Fruit fly (Drosophila melanogaster) whole organism, embryonic: ENCODE results near the gene Rab9Db.

ENCODE experiments used
- ATbp ChIP-seq: fragments of 200-800 bp; sonication (Bioruptor generic); optimal IDR thresholded peaks from 2 replicates; lab custom pipeline; 2017; ENCODE audit warnings: missing biosample characterization, mild to moderate bottlenecking, missing genetic modification characterization, missing genetic modification reagents
- Atf6 ChIP-seq: fragments of 200-800 bp; sonication (Bioruptor generic); IDR thresholded peaks from 2 replicates; pipeline ENCODE4 v1.3.6; 2022; ENCODE audit warnings: missing biosample characterization, missing genetic modification characterization
- C15 ChIP-seq: fragments of 200-800 bp; sonication (Bioruptor generic); IDR thresholded peaks from 3 replicates; pipeline ENCODE4 v1.3.6; 2022; ENCODE audit warnings: missing biosample characterization, missing genetic modification characterization
- CG10267 ChIP-seq: fragments of 200-800 bp; sonication (Bioruptor generic); optimal IDR thresholded peaks from 2 replicates; lab custom pipeline; 2018; ENCODE audit warnings: missing biosample characterization, mild to moderate bottlenecking, missing genetic modification characterization, moderate library complexity
- CG12391 ChIP-seq: fragments of 200-800 bp; sonication (Bioruptor generic); optimal IDR thresholded peaks from 3 replicates; lab custom pipeline; 2018; ENCODE audit warnings: missing biosample characterization, mild to moderate bottlenecking, missing genetic modification characterization, moderate library complexity
- CG12769 ChIP-seq: fragments of 200-800 bp; sonication (Bioruptor generic); optimal IDR thresholded peaks from 2 replicates; lab custom pipeline; 2019; ENCODE audit warnings: missing biosample characterization, mild to moderate bottlenecking, missing genetic modification characterization, moderate library complexity
- CG13287 ChIP-seq: fragments of 200-800 bp; sonication (Bioruptor generic); IDR thresholded peaks from 2 replicates; pipeline ENCODE4 v1.3.6; 2022; ENCODE audit warnings: missing biosample characterization, missing genetic modification characterization; ENCODE audit not compliant: partially characterized antibody
- CG17328 ChIP-seq: fragments of 200-800 bp; sonication (Bioruptor generic); IDR thresholded peaks from 2 replicates; pipeline ENCODE4 v1.3.6; 2022; ENCODE audit warnings: missing biosample characterization, missing genetic modification characterization
- CG17359 ChIP-seq: fragments of 200-800 bp; sonication (Bioruptor generic); optimal IDR thresholded peaks from 3 replicates; lab custom pipeline; 2018; ENCODE audit warnings: missing biosample characterization, mild to moderate bottlenecking, missing genetic modification characterization, moderate library complexity
- CG2120 ChIP-seq: fragments of 200-800 bp; sonication (Bioruptor generic); optimal IDR thresholded peaks from 3 replicates; lab custom pipeline; 2016; ENCODE audit warnings: missing biosample characterization, missing genetic modification characterization
- CG30431 ChIP-seq: fragments of 200-800 bp; sonication (Bioruptor generic); optimal IDR thresholded peaks from 2 replicates; lab custom pipeline; 2017; ENCODE audit warnings: missing biosample characterization, missing genetic modification characterization
- CG3407 ChIP-seq: fragments of 200-800 bp; sonication (Bioruptor generic); optimal IDR thresholded peaks from 2 replicates; lab custom pipeline; 2018; ENCODE audit warnings: missing biosample characterization, mild to moderate bottlenecking, missing genetic modification characterization
- CG5180 ChIP-seq: fragments of 200-800 bp; sonication (Bioruptor generic); optimal IDR thresholded peaks from 3 replicates; lab custom pipeline; 2017; ENCODE audit warnings: missing biosample characterization, missing genetic modification characterization, mild to moderate bottlenecking, moderate library complexity, missing genetic modification reagents
- CG7372 ChIP-seq: fragments of 200-800 bp; sonication (Bioruptor generic); IDR thresholded peaks from 2 replicates; pipeline ENCODE4 v1.3.6; 2022; ENCODE audit warnings: missing biosample characterization, missing genetic modification characterization
- CG7556 ChIP-seq: fragments of 200-800 bp; sonication (Bioruptor generic); optimal IDR thresholded peaks from 2 replicates; lab custom pipeline; 2017; ENCODE audit warnings: missing biosample characterization, mild to moderate bottlenecking, missing genetic modification characterization
- CG8290 ChIP-seq, 3 experiments: fragments of 200-800 bp; sonication (Bioruptor generic); optimal IDR thresholded peaks; 2 replicates each; lab custom pipeline; 2016 to 2019; ENCODE audit warnings: missing biosample characterization in 3 of 3, missing genetic modification characterization in 3 of 3, mild to moderate bottlenecking in 2 of 3, moderate library complexity in 1 of 3
- CG8765 ChIP-seq: fragments of 200-800 bp; sonication (Bioruptor generic); IDR thresholded peaks from 2 replicates; pipeline ENCODE4 v1.3.6; 2022; ENCODE audit warnings: missing biosample characterization, missing genetic modification characterization
- CG8944 ChIP-seq: fragments of 200-800 bp; sonication (Bioruptor generic); optimal IDR thresholded peaks from 3 replicates; lab custom pipeline; 2016; ENCODE audit warnings: missing biosample characterization, missing genetic modification characterization
- Dbx ChIP-seq: fragments of 200-800 bp; sonication (Bioruptor generic); IDR thresholded peaks from 3 replicates; pipeline ENCODE4 v1.3.6; 2022; ENCODE audit warnings: missing biosample characterization, missing genetic modification characterization
- Doc3 ChIP-seq: fragments of 200-800 bp; sonication (Bioruptor generic); IDR thresholded peaks from 3 replicates; pipeline ENCODE4 v1.3.6; 2022; ENCODE audit warnings: missing biosample characterization, missing genetic modification characterization; ENCODE audit not compliant: partially characterized antibody
- HHEX ChIP-seq: fragments of 200-800 bp; sonication (Bioruptor generic); optimal IDR thresholded peaks from 3 replicates; lab custom pipeline; 2017; ENCODE audit warnings: missing biosample characterization, mild to moderate bottlenecking, missing genetic modification characterization, missing genetic modification reagents
- Med ChIP-seq: fragments of 200-800 bp; sonication (Bioruptor generic); peaks from one replicate; lab custom pipeline; 2016; ENCODE audit warnings: missing biosample characterization, missing genetic modification characterization, mild to moderate bottlenecking, inconsistent platforms, moderate library complexity
- Poxn ChIP-seq: fragments of 200-800 bp; sonication (Bioruptor generic); IDR thresholded peaks from 2 replicates; pipeline ENCODE4 v1.3.6; 2022; ENCODE audit warnings: missing biosample characterization, missing genetic modification characterization
- Sox100B ChIP-seq: fragments of 200-800 bp; sonication (Bioruptor generic); optimal IDR thresholded peaks from 3 replicates; lab custom pipeline; 2018; ENCODE audit warnings: missing biosample characterization, mild to moderate bottlenecking, missing genetic modification characterization
- Sox102F ChIP-seq: fragments of 200-800 bp; sonication (Bioruptor generic); optimal IDR thresholded peaks from 2 replicates; lab custom pipeline; 2018; ENCODE audit warnings: missing biosample characterization, mild to moderate bottlenecking, missing genetic modification characterization, moderate library complexity
- Sry-δ ChIP-seq: fragments of 200-800 bp; sonication (Bioruptor generic); optimal IDR thresholded peaks from 2 replicates; lab custom pipeline; 2016; ENCODE audit warnings: missing biosample characterization, missing genetic modification characterization
- amos ChIP-seq: fragments of 200-800 bp; sonication (Bioruptor generic); IDR thresholded peaks from 2 replicates; pipeline ENCODE4 v1.3.6; 2022; ENCODE audit warnings: missing biosample characterization, missing genetic modification characterization; ENCODE audit not compliant: partially characterized antibody
- ase ChIP-seq: fragments of 200-800 bp; sonication (Bioruptor generic); IDR thresholded peaks from 3 replicates; pipeline ENCODE4 v1.3.6; 2022; ENCODE audit warnings: missing biosample characterization, missing genetic modification characterization
- disco-r ChIP-seq: fragments of 200-800 bp; sonication (Bioruptor generic); optimal IDR thresholded peaks from 2 replicates; lab custom pipeline; 2016; ENCODE audit warnings: missing biosample characterization, missing genetic modification characterization
- dmrt11E ChIP-seq: fragments of 200-800 bp; sonication (Bioruptor generic); optimal IDR thresholded peaks from 3 replicates; lab custom pipeline; 2018; ENCODE audit warnings: missing biosample characterization, mild to moderate bottlenecking, missing genetic modification characterization, moderate library complexity
- exex ChIP-seq: fragments of 200-800 bp; sonication (Bioruptor generic); optimal IDR thresholded peaks from 4 replicates; lab custom pipeline; 2018; ENCODE audit warnings: missing biosample characterization, mild to moderate bottlenecking, missing genetic modification characterization, moderate library complexity
- fd96Cb ChIP-seq: fragments of 200-800 bp; sonication (Bioruptor generic); optimal IDR thresholded peaks from 2 replicates; lab custom pipeline; 2018; ENCODE audit warnings: missing biosample characterization, mild to moderate bottlenecking, missing genetic modification characterization, moderate library complexity
- gfzf ChIP-seq: fragments of 200-800 bp; sonication (Bioruptor generic); optimal IDR thresholded peaks from 2 replicates; lab custom pipeline; 2016; ENCODE audit warnings: missing biosample characterization, mild to moderate bottlenecking, missing genetic modification characterization, moderate library complexity
- grau ChIP-seq: fragments of 200-800 bp; optimal IDR thresholded peaks from 3 replicates; lab custom pipeline; 2019; ENCODE audit warnings: missing biosample characterization, mild to moderate bottlenecking, missing genetic modification characterization, moderate library complexity
- her ChIP-seq: fragments of 200-800 bp; sonication (Bioruptor generic); optimal IDR thresholded peaks from 2 replicates; lab custom pipeline; 2016; ENCODE audit warnings: missing biosample characterization, missing genetic modification characterization
- ken ChIP-seq: fragments of 200-800 bp; sonication (Bioruptor generic); IDR thresholded peaks from 3 replicates; pipeline ENCODE4 v1.3.6; 2022; ENCODE audit warnings: missing biosample characterization, missing genetic modification characterization
- lbe ChIP-seq: fragments of 200-800 bp; sonication (Bioruptor generic); optimal IDR thresholded peaks from 2 replicates; lab custom pipeline; 2016; ENCODE audit warnings: missing biosample characterization, mild to moderate bottlenecking, missing genetic modification characterization
- nom ChIP-seq: fragments of 200-800 bp; sonication (Bioruptor generic); optimal IDR thresholded peaks from 2 replicates; lab custom pipeline; 2017; ENCODE audit warnings: missing biosample characterization, missing genetic modification characterization, mild to moderate bottlenecking, moderate library complexity, missing genetic modification reagents
- ro ChIP-seq: fragments of 200-800 bp; sonication (Bioruptor generic); IDR thresholded peaks from 2 replicates; pipeline ENCODE4 v1.3.6; 2022; ENCODE audit warnings: missing biosample characterization, missing genetic modification characterization
- sqz ChIP-seq: fragments of 200-800 bp; sonication (Bioruptor generic); optimal IDR thresholded peaks from 3 replicates; lab custom pipeline; 2018; ENCODE audit warnings: missing biosample characterization, mild to moderate bottlenecking, missing genetic modification characterization
- sr ChIP-seq: fragments of 200-800 bp; sonication (Bioruptor generic); IDR thresholded peaks from 3 replicates; pipeline ENCODE4 v1.3.6; 2022; ENCODE audit warnings: missing biosample characterization, missing genetic modification characterization
- stc ChIP-seq: fragments of 200-800 bp; sonication (Bioruptor generic); IDR thresholded peaks from 2 replicates; pipeline ENCODE4 v1.3.6; 2022; ENCODE audit warnings: missing biosample characterization, missing genetic modification characterization
- sug ChIP-seq: fragments of 200-800 bp; optimal IDR thresholded peaks from 2 replicates; lab custom pipeline; 2019; ENCODE audit warnings: missing biosample characterization, mild to moderate bottlenecking, missing genetic modification characterization, moderate library complexity
- tgo ChIP-seq: fragments of 200-800 bp; sonication (Bioruptor generic); IDR thresholded peaks from 3 replicates; pipeline ENCODE4 v1.3.6; 2022; ENCODE audit warnings: missing biosample characterization, missing genetic modification characterization
- tna ChIP-seq: fragments of 200-800 bp; sonication (Bioruptor generic); IDR thresholded peaks from 2 replicates; pipeline ENCODE4 v1.3.6; 2022; ENCODE audit warnings: missing biosample characterization, missing genetic modification characterization; ENCODE audit not compliant: partially characterized antibody
- unc-4 ChIP-seq: fragments of 200-800 bp; sonication (Bioruptor generic); IDR thresholded peaks from 2 replicates; pipeline ENCODE4 v1.3.6; 2022; ENCODE audit warnings: missing biosample characterization, missing genetic modification characterization; ENCODE audit not compliant: partially characterized antibody
- unpg ChIP-seq: fragments of 200-800 bp; sonication (Bioruptor generic); optimal IDR thresholded peaks from 3 replicates; lab custom pipeline; 2018; ENCODE audit warnings: missing biosample characterization, mild to moderate bottlenecking, missing genetic modification characterization, moderate library complexity

The Rab9Db gene

dm6 chrX:10586173-10586572 lies 36.9 kb downstream of the Rab9Db start:
- TF ChIP-seq CG30431 (GFP tag; lab: Kevin White, UChicago): no peak
- TF ChIP-seq CG8765: no peak
- no peak for TF ChIP-seq unc-4 (GFP tag; lab: Robert Waterston, UW)
- TF ChIP-seq tgo (GFP tag; lab: Robert Waterston, UW): no peak
- TF ChIP-seq CG2120 (GFP tag; lab: Kevin White, UChicago): no peak
- no peak for TF ChIP-seq Sox100B (GFP tag; lab: Kevin White, UChicago)
- no peak for TF ChIP-seq sr (GFP tag; lab: Robert Waterston, UW)
- no peak for TF ChIP-seq CG7556 (GFP tag; lab: Kevin White, UChicago)
- no peak for TF ChIP-seq Doc3
- TF ChIP-seq HHEX (GFP tag; lab: Kevin White, UChicago): no peak

- no peak for TF ChIP-seq CG8290 (GFP tag; optimal IDR thresholded peaks at IDR 0.05; lab: Kevin White, UChicago)
- TF ChIP-seq CG8290 (tag; optimal IDR thresholded peaks at IDR 0.05; lab: Kevin White, UChicago): peak in 1 of 2 experiments; percentile 47
- TF ChIP-seq CG8944 (GFP tag; lab: Kevin White, UChicago): no peak
- TF ChIP-seq stc (GFP tag; lab: Robert Waterston, UW): 0 out of 2 replicates have a peak, but pooled peaks have one; percentile 21
- no peak for TF ChIP-seq C15
- TF ChIP-seq disco-r (GFP tag; lab: Kevin White, UChicago): no peak
- peak; percentile 47 for TF ChIP-seq sug (tag; lab: Kevin White, UChicago)
- peak; percentile 14 for TF ChIP-seq CG17359 (tag; lab: Kevin White, UChicago)
- 0 out of 2 replicates have a peak, but pooled peaks have one; percentile 31 for TF ChIP-seq Atf6 (GFP tag; lab: Robert Waterston, UW)
- TF ChIP-seq CG12391 (tag; lab: Kevin White, UChicago): peak; percentile 7
- peak; percentile 31 for TF ChIP-seq Sox102F (GFP tag; lab: Kevin White, UChicago)
- peak; percentile 18 for TF ChIP-seq HHEX (GFP tag; lab: Kevin White, UChicago)
- no peak for TF ChIP-seq CG7372 (GFP tag; lab: Robert Waterston, UW)
- TF ChIP-seq CG10267 (tag; lab: Kevin White, UChicago): no peak
- peak; percentile 48 for TF ChIP-seq CG12769 (tag; lab: Kevin White, UChicago)
- TF ChIP-seq Med (GFP tag; lab: Kevin White, UChicago): peak; percentile 86
- TF ChIP-seq her: peak; percentile 17
- TF ChIP-seq ATbp (GFP tag; lab: Kevin White, UChicago): no peak
- 0 out of 3 replicates have a peak, but pooled peaks have one; percentile 45 for TF ChIP-seq ase (GFP tag; lab: Robert Waterston, UW)
- TF ChIP-seq ro (GFP tag; lab: Robert Waterston, UW): no peak
- peak; percentile 97 for TF ChIP-seq CG5180
- TF ChIP-seq unpg: peak; percentile 6
- no peak for TF ChIP-seq gfzf (GFP tag; lab: Kevin White, UChicago)
- peak; percentile 26; the same call in 1 of the 3 replicates for TF ChIP-seq Dbx (GFP tag; lab: Robert Waterston, UW)
- 0 out of 2 replicates have a peak, but pooled peaks have one; percentile 22 for TF ChIP-seq tna (GFP tag; lab: Robert Waterston, UW)
- TF ChIP-seq fd96Cb (tag; lab: Kevin White, UChicago): no peak
- TF ChIP-seq ken: peak; percentile 34; the same call in 1 of the 3 replicates
- peak; percentile 88 for TF ChIP-seq nom (GFP tag; lab: Kevin White, UChicago)
- no peak for TF ChIP-seq CG3407 (GFP tag; lab: Kevin White, UChicago)
- peak; percentile 27 for TF ChIP-seq lbe (GFP tag; lab: Kevin White, UChicago)
- peak; percentile 10 for TF ChIP-seq grau (tag; lab: Kevin White, UChicago)
- no peak for TF ChIP-seq Poxn (GFP tag; lab: Robert Waterston, UW)
- peak; percentile 29; the same call in 1 of the 2 replicates for TF ChIP-seq CG13287 (GFP tag; lab: Robert Waterston, UW)
- TF ChIP-seq Sry-δ (GFP tag; lab: Kevin White, UChicago): no peak
- TF ChIP-seq sqz: no peak
- TF ChIP-seq dmrt11E (tag; lab: Kevin White, UChicago): no peak
- peak; percentile 4 for TF ChIP-seq exex
- TF ChIP-seq CG2120 (GFP tag; lab: Kevin White, UChicago): peak; percentile 1
- TF ChIP-seq CG17328 (GFP tag; lab: Robert Waterston, UW): 0 out of 2 replicates have a peak, but pooled peaks have one; percentile 19
- peak; percentile 12; the same call in 1 of the 2 replicates for TF ChIP-seq amos (GFP tag; lab: Robert Waterston, UW)
These were observed 37.8 kb downstream of the Rab9Db start, which contains the start of gene spri for dm6 chrX:10585158-10585634. TSS of gene spri (minus strand) at chrX:10585422.
